Worm (Caenorhabditis elegans) whole organism, midembryonic: ENCODE results near the gene CD4.8.

Experiments used
- flt-1 ChIP-seq: fragments of 200-800 bp; sonication (Bioruptor generic); IDR thresholded peaks from 2 replicates; pipeline ENCODE4 v1.3.6; 2022; ENCODE audit warnings: missing genetic modification characterization, missing compliant biosample characterization
- ref-1 ChIP-seq: fragments of 200-800 bp; sonication (Bioruptor generic); conservative IDR thresholded peaks from 2 replicates; pipeline ENCODE4 v1.3.6; 2022; ENCODE audit warnings: missing genetic modification reagents, missing genetic modification characterization, missing compliant biosample characterization
- tab-1 ChIP-seq: fragments of 200-800 bp; sonication (Bioruptor generic); IDR thresholded peaks from 2 replicates; pipeline ENCODE4 v1.3.6; 2022; ENCODE audit warnings: missing genetic modification characterization, missing compliant biosample characterization
- ztf-29 ChIP-seq: fragments of 200-800 bp; sonication (Bioruptor generic); IDR thresholded peaks from 2 replicates; pipeline ENCODE4 v1.3.6; 2022; ENCODE audit warnings: missing genetic modification reagents, missing genetic modification characterization, missing compliant biosample characterization

DNA sequence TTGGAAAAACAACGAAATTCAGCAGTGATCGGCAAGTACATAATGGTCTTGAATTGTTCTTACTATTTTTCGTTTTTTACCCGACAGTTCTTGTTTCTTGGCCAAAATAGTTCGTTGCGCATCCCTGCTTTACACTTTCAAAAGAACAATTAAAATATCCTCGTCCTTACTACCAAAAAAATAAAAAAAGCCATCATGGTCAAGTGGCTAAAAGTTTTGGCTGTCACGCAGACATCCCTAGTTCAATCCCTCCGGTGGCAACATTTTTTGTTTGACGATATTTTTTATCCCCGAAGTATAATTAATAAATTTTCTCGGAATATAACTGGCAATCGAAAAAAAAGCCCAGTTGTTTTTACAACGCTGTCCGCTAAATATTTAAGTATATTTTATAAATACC is 9.3 kb downstream of the CD4.8 start:
- TF ChIP-seq tab-1 (GFP tag; lab: Robert Waterston, UW) (no peak), flt-1 (no peak), ref-1 (GFP tag; lab: Robert Waterston, UW) (no peak), ztf-29 (GFP tag; lab: Robert Waterston, UW) (no peak)
